Worm (Caenorhabditis elegans) whole organism, L2 larva: ENCODE results near the gene tald-1.

Experiments used
- ama-1 ChIP-seq: fragments of 150-350 bp; optimal IDR thresholded peaks from 2 replicates; lab custom pipeline; 2018; ENCODE audit warnings: inconsistent platforms
- elt-3 ChIP-seq: sonication (generic microtip); optimal IDR thresholded peaks from 2 replicates; lab custom pipeline; 2017; ENCODE audit warnings: missing biosample characterization, missing genetic modification characterization
- lsy-2 ChIP-seq, 2 experiments: fragments of 150-350 bp in 1 of 2; sonication (generic microtip) in 1 of 2; optimal IDR thresholded peaks; 2 replicates each; lab custom pipeline; 2014 to 2017; ENCODE audit warnings: missing biosample characterization in 2 of 2, missing genetic modification characterization in 2 of 2
- skn-1 ChIP-seq: sonication (generic microtip); optimal IDR thresholded peaks from 2 replicates; lab custom pipeline; 2017; ENCODE audit warnings: missing biosample characterization, missing genetic modification characterization
- unc-39 ChIP-seq: fragments of 150-350 bp; optimal IDR thresholded peaks from 2 replicates; lab custom pipeline; 2014; ENCODE audit warnings: missing biosample characterization, missing genetic modification characterization

ce11 chrIV:4400350-4401326 lies 14.2 kb downstream of the tald-1 start, which contains the start of gene Y24D9A.6:
- TF ChIP-seq skn-1 (tag; lab: Kevin White, UChicago) (no peak), unc-39 (tag; lab: Kevin White, UChicago) (no peak), lsy-2 (tag; optimal IDR thresholded peaks at IDR 0.05; lab: Kevin White, UChicago) (peak; percentile 7 to 75), elt-3 (tag; lab: Kevin White, UChicago) (no peak), ama-1 (lab: Kevin White, UChicago) (no peak)
